Worm (Caenorhabditis elegans) whole organism, L4 larva: ENCODE results near the gene smf-2.

Source experiments
- F37D6.2 ChIP-seq: sonication (generic microtip); optimal IDR thresholded peaks from 2 replicates; lab custom pipeline; 2016; ENCODE audit warnings: mild to moderate bottlenecking, missing genetic modification characterization, missing compliant biosample characterization
- R02D3.7 ChIP-seq: fragments of 150-350 bp; sonication (generic microtip); optimal IDR thresholded peaks from 3 replicates; lab custom pipeline; 2014; ENCODE audit warnings: missing biosample characterization, missing genetic modification characterization
- Y48G9A.11 ChIP-seq: fragments of 200-800 bp; sonication (Bioruptor generic); IDR thresholded peaks from 2 replicates; pipeline ENCODE4 v1.3.6; 2022; ENCODE audit warnings: missing genetic modification reagents, missing genetic modification characterization, missing compliant biosample characterization
- Y75B8A.6 ChIP-seq: fragments of 200-800 bp; sonication (Bioruptor generic); IDR thresholded peaks from 2 replicates; pipeline ENCODE4 v1.3.6; 2022; ENCODE audit warnings: missing genetic modification reagents, missing genetic modification characterization, missing compliant biosample characterization
- ZK337.2 ChIP-seq: fragments of 200-800 bp; sonication (Bioruptor generic); IDR thresholded peaks from 2 replicates; pipeline ENCODE4 v1.3.6; 2022; ENCODE audit warnings: missing genetic modification reagents, missing genetic modification characterization, missing compliant biosample characterization
- aha-1 ChIP-seq: fragments of 150-350 bp; peaks from one replicate; lab custom pipeline; 2014; ENCODE audit warnings: missing biosample characterization, missing genetic modification characterization
- ama-1 ChIP-seq: fragments of 150-350 bp; optimal IDR thresholded peaks from 2 replicates; lab custom pipeline; 2014; ENCODE audit warnings: inconsistent platforms, mixed read lengths
- ceh-20 ChIP-seq: fragments of 200-800 bp; sonication (Bioruptor generic); IDR thresholded peaks from 2 replicates; pipeline ENCODE4 v1.3.6; 2022; ENCODE audit warnings: missing genetic modification reagents, missing genetic modification characterization, missing compliant biosample characterization
- ceh-44 ChIP-seq: fragments of 200-800 bp; sonication (Bioruptor generic); IDR thresholded peaks from 2 replicates; pipeline ENCODE4 v1.3.6; 2022; ENCODE audit warnings: missing genetic modification reagents, missing genetic modification characterization, missing compliant biosample characterization
- ces-1 ChIP-seq: fragments of 150-350 bp; sonication (generic microtip); optimal IDR thresholded peaks from 4 replicates; lab custom pipeline; 2014; ENCODE audit warnings: missing biosample characterization, missing genetic modification reagents, missing genetic modification characterization
- ctbp-1 ChIP-seq: fragments of 200-800 bp; sonication (Bioruptor generic); IDR thresholded peaks from 2 replicates; pipeline ENCODE4 v1.3.6; 2022; ENCODE audit warnings: missing genetic modification reagents, missing genetic modification characterization, missing compliant biosample characterization
- daf-16 ChIP-seq, 3 experiments: sonication (generic microtip); optimal IDR thresholded peaks; 2 replicates each; lab custom pipeline; 2016 to 2017; ENCODE audit warnings: missing genetic modification characterization in 3 of 3, missing genetic modification reagents in 3 of 3, mild to moderate bottlenecking in 2 of 3, missing compliant biosample characterization in 2 of 3, missing biosample characterization in 1 of 3, moderate library complexity in 1 of 3
- duxl-1 ChIP-seq: sonication (generic microtip); optimal IDR thresholded peaks from 2 replicates; lab custom pipeline; 2016; ENCODE audit warnings: mild to moderate bottlenecking, missing genetic modification characterization, moderate library complexity, missing compliant biosample characterization; ENCODE audit not compliant: poor library complexity
- dve-1 ChIP-seq: sonication (generic microtip); optimal IDR thresholded peaks from 2 replicates; lab custom pipeline; 2017; ENCODE audit warnings: antibody characterized with exemption, mild to moderate bottlenecking, missing genetic modification characterization, missing compliant biosample characterization; ENCODE audit not compliant: insufficient read depth
- fkh-10 ChIP-seq: fragments of 150-350 bp; optimal IDR thresholded peaks from 2 replicates; lab custom pipeline; 2014; ENCODE audit warnings: missing biosample characterization, missing genetic modification reagents, missing genetic modification characterization
- hmg-1.1 ChIP-seq: fragments of 200-800 bp; sonication (Bioruptor generic); IDR thresholded peaks from 2 replicates; pipeline ENCODE4 v1.3.6; 2022; ENCODE audit warnings: missing genetic modification reagents, missing genetic modification characterization, missing compliant biosample characterization
- jun-1 ChIP-seq: fragments of 150-350 bp; optimal IDR thresholded peaks from 2 replicates; lab custom pipeline; 2014; ENCODE audit warnings: missing biosample characterization, missing genetic modification reagents, missing genetic modification characterization
- lin-1 ChIP-seq: fragments of 200-800 bp; sonication (Bioruptor generic); IDR thresholded peaks from 2 replicates; pipeline ENCODE4 v1.3.6; 2022; ENCODE audit warnings: missing genetic modification reagents, missing genetic modification characterization, missing compliant biosample characterization
- lin-13 ChIP-seq: fragments of 150-350 bp; optimal IDR thresholded peaks from 2 replicates; lab custom pipeline; 2014; ENCODE audit warnings: missing biosample characterization, missing genetic modification reagents, missing genetic modification characterization
- lin-15B ChIP-seq: fragments of 150-350 bp; sonication (generic microtip); optimal IDR thresholded peaks from 3 replicates; lab custom pipeline; 2014; ENCODE audit warnings: missing biosample characterization, missing genetic modification characterization
- lir-3 ChIP-seq: sonication (generic microtip); optimal IDR thresholded peaks from 2 replicates; lab custom pipeline; 2016; ENCODE audit warnings: mild to moderate bottlenecking, missing genetic modification characterization, missing compliant biosample characterization
- mes-2 ChIP-seq: sonication (generic microtip); optimal IDR thresholded peaks from 2 replicates; lab custom pipeline; 2016; ENCODE audit warnings: missing genotype, mild to moderate bottlenecking, missing genetic modification characterization, missing compliant biosample characterization; ENCODE audit not compliant: poor library complexity, severe bottlenecking
- nhr-11 ChIP-seq: fragments of 150-350 bp; optimal IDR thresholded peaks from 2 replicates; lab custom pipeline; 2014; ENCODE audit warnings: missing biosample characterization, missing genetic modification characterization
- nhr-111 ChIP-seq: fragments of 200-800 bp; sonication (Bioruptor generic); optimal IDR thresholded peaks from 2 replicates; lab custom pipeline; 2018; ENCODE audit warnings: mild to moderate bottlenecking, missing genetic modification characterization, missing compliant biosample characterization
- nhr-41 ChIP-seq: fragments of 200-800 bp; sonication (Bioruptor generic); IDR thresholded peaks from 2 replicates; pipeline ENCODE4 v1.3.6; 2022; ENCODE audit warnings: missing genetic modification reagents, missing genetic modification characterization, missing compliant biosample characterization
- nhr-42 ChIP-seq: fragments of 200-800 bp; sonication (Bioruptor generic); IDR thresholded peaks from 2 replicates; pipeline ENCODE4 v1.3.6; 2022; ENCODE audit warnings: missing genetic modification characterization, missing compliant biosample characterization
- rbr-2 ChIP-seq: sonication (generic microtip); optimal IDR thresholded peaks from 2 replicates; lab custom pipeline; 2016; ENCODE audit warnings: missing genotype, missing genetic modification characterization, missing compliant biosample characterization
- set-16 ChIP-seq: fragments of 200-800 bp; sonication (Bioruptor generic); IDR thresholded peaks from 2 replicates; pipeline ENCODE4 v1.3.6; 2022; ENCODE audit warnings: missing genetic modification reagents, missing genetic modification characterization, missing compliant biosample characterization
- spr-1 ChIP-seq: sonication (generic microtip); optimal IDR thresholded peaks from 2 replicates; lab custom pipeline; 2016; ENCODE audit warnings: mild to moderate bottlenecking, missing genetic modification characterization, missing compliant biosample characterization
- tag-97 ChIP-seq: fragments of 200-800 bp; sonication (Bioruptor generic); IDR thresholded peaks from 2 replicates; pipeline ENCODE4 v1.3.6; 2022; ENCODE audit warnings: missing genetic modification characterization, missing compliant biosample characterization
- tra-1 ChIP-seq: fragments of 200-800 bp; sonication (Bioruptor generic); IDR thresholded peaks from 2 replicates; pipeline ENCODE4 v1.3.6; 2022; ENCODE audit warnings: missing genetic modification reagents, missing genetic modification characterization, missing compliant biosample characterization
- unc-130 ChIP-seq: sonication (generic microtip); optimal IDR thresholded peaks from 2 replicates; lab custom pipeline; 2016; ENCODE audit warnings: missing genetic modification reagents, missing genetic modification characterization, missing compliant biosample characterization
- unc-39 ChIP-seq: sonication (generic microtip); optimal IDR thresholded peaks from 2 replicates; lab custom pipeline; 2017; ENCODE audit warnings: missing biosample characterization, missing genetic modification characterization
- unc-62 ChIP-seq, 3 experiments: fragments of 150-350 bp in 1 of 3; sonication (generic microtip); optimal IDR thresholded peaks in 2 of 3; peaks in 1 of 3; 1 replicate in 1 of 3; 2 replicates in 2 of 3; lab custom pipeline; 2014 to 2017; ENCODE audit warnings: missing biosample characterization in 3 of 3, missing genetic modification characterization in 3 of 3, missing genetic modification reagents in 3 of 3, missing genotype in 1 of 3

smf-2 gene

DNA sequence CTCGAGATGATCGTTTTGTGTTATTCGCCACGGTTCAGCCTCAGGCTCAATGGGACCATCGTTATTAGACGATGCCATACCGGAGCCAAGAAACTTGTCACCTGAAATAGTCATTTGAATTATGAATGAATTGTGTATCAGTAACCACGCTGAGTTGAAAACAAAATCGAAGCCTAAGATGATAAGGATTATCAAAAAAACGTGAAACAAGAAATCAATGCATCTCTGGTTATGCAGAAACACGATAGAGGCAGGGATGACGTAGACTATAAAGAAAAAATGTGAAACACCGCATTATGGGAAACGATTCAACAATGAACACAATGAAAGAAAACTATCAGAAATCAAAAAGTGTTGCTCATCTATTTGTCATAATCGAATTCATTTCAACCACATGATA is 4.5 kb upstream of the smf-2 start, which contains the start of gene smf-1:
TSS of gene smf-1 (minus strand) at position 101 of the 400 bp plus-strand sequence.
- TF ChIP-seq lir-3 (tag; lab: Kevin White, UChicago) (no peak), R02D3.7 (tag; lab: Kevin White, UChicago) (no peak), Y75B8A.6 (GFP tag; lab: Robert Waterston, UW) (no peak), unc-62 (GFP tag; optimal IDR thresholded peaks at IDR 0.05 in 1 of 2; lab: Kevin White, UChicago) (peak in 1 of 2 experiments; percentile 34), unc-62 (tag; optimal IDR thresholded peaks at IDR 0.05; lab: Kevin White, UChicago) (no peak), F37D6.2 (tag; lab: Kevin White, UChicago) (no peak), duxl-1 (no peak), dve-1 (tag; lab: Kevin White, UChicago) (peak; percentile 27), mes-2 (tag; lab: Kevin White, UChicago) (no peak), lin-1 (GFP tag; lab: Robert Waterston, UW) (no peak), Y48G9A.11 (no peak), ZK337.2 (GFP tag; lab: Robert Waterston, UW) (no peak), spr-1 (tag; lab: Kevin White, UChicago) (no peak)

DNA sequence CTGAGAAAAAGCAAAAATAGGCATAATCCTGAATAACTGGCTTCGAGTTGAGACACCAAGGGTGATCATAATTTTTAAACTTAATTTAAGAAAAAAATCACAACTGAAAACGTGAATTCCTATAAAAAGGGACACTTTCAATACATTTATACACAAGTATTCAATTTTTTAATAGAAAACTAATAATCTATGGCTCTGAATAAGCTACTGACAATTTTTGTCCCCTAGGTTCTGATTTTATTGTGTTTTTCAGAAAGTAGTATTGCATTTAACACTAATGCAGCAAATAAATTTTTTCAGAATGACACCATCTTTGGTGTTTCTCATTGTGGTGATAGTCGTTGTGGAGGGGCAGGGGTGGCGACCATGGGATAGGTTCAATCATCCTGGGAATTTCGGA is 5.2 kb downstream of the smf-2 start, which contains the start of gene nas-11:
TSS of gene nas-11 (plus strand) at position 301 of the 400 bp plus-strand sequence.
- TF ChIP-seq ceh-20 (GFP tag; lab: Robert Waterston, UW) (no peak), daf-16 (GFP tag; optimal IDR thresholded peaks at IDR 0.05; lab: Kevin White, UChicago) (no peak), daf-16 (tag; optimal IDR thresholded peaks at IDR 0.05; lab: Kevin White, UChicago) (no peak), aha-1 (tag; lab: Kevin White, UChicago) (peak; percentile 9), lin-15B (no peak), nhr-11 (tag; lab: Kevin White, UChicago) (no peak), lin-13 (GFP tag; lab: Kevin White, UChicago) (no peak), nhr-111 (GFP tag; lab: Kevin White, UChicago) (no peak), jun-1 (tag; lab: Kevin White, UChicago) (no peak)
- TF ChIP-seq, all 104 proteins: peak for 1

DNA sequence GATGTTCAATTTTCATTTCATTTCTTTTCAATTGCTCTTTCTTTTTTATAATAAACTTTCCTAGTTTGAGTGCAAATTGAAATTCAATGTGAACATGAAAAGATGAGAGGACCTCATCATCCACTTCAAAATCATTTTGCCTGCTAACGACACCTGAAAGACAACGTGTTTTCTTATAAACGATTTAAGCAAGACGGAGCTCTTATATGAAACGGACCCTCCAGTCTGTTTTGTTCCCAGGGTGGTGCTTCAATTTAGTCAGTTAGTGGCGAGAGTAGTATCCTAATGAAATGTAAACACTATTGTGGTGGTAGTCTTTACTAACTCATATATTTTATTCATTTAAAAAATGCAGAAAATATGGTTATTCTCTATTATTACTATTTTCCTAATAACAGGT is 9.3 kb downstream of the smf-2 start, which contains the start of gene acr-3:
TSS of gene acr-3 (plus strand) at position 301 of the 400 bp plus-strand sequence.
- TF ChIP-seq set-16 (GFP tag; lab: Robert Waterston, UW): no peak

DNA sequence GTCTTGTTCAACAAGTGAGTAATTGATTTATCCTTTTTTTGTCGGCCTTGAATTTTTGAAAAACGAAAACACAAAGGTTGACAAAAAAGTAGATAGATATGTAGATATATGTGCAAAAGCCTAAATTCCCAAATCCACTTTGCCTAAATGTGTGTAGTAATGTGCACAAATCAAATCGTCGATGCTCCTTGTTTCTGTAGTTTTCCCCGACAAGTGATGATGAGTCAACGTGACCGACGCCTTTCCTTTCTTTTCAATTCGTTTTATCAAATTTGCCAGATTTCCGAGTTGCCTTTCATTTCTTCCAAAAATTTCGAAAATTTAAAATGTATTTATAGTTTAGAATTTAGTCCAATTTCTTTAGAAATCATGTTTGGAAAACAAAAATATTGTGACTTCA is 13.3 kb downstream of the smf-2 start:
- TF ChIP-seq nhr-42 (no peak), unc-62 (GFP tag; optimal IDR thresholded peaks at IDR 0.05 in 1 of 2; lab: Kevin White, UChicago) (peak in 1 of 2 experiments; percentile 37), unc-62 (tag; optimal IDR thresholded peaks at IDR 0.05; lab: Kevin White, UChicago) (no peak), ctbp-1 (peak; percentile 49; the same call in 1 of the 2 replicates), ces-1 (GFP tag; lab: Kevin White, UChicago) (peak; percentile 78), rbr-2 (tag; lab: Kevin White, UChicago) (no peak), fkh-10 (GFP tag; lab: Kevin White, UChicago) (peak; percentile 94)
- TF ChIP-seq, all 104 proteins: peak for 4

DNA sequence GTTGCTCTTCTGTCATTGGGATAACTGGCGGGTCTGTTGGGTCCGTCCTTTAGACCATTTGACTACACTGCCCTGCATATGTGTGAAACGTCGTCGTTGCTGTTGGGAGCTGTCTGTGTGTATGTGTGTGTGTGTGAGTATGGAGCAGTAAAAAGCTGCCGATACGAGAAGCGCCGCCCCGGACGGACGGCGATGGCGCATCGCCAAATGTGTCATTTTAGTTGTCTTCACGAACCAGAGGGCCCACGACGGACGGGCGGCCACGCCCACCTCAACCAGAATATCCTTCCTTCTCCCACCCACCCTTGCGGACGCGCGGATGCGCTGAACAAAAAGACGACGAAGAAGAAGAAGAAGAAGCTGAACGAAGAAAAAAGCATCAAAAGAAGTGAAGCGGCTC is 16.2 kb downstream of the smf-2 start, which contains the start of gene acr-2:
TSS of gene acr-2 (plus strand) at position 301 of the 400 bp plus-strand sequence.
- no peak for TF ChIP-seq ama-1
- TF ChIP-seq rbr-2 (tag; lab: Kevin White, UChicago): no peak
- no peak for TF ChIP-seq unc-130 (GFP tag; lab: Kevin White, UChicago)
- no peak for TF ChIP-seq tag-97
- no peak for TF ChIP-seq unc-39 (tag; lab: Kevin White, UChicago)
- no peak for TF ChIP-seq lir-3 (tag; lab: Kevin White, UChicago)
- peak; percentile 24; the same call in 1 of the 2 replicates for TF ChIP-seq ceh-44 (GFP tag; lab: Robert Waterston, UW)
- peak; percentile 48 for TF ChIP-seq hmg-1.1 (GFP tag; lab: Robert Waterston, UW)
- 0 out of 2 replicates have a peak, but pooled peaks have one; percentile 30 for TF ChIP-seq ctbp-1
- no peak for TF ChIP-seq tra-1
- no peak for TF ChIP-seq nhr-41 (GFP tag; lab: Robert Waterston, UW)
